Worm (Caenorhabditis elegans) whole organism, mixed stage, embryonic: ENCODE results near the gene tag-30.

Experiments
- bed-3 ChIP-seq: fragments of 200-800 bp; sonication (Bioruptor generic); optimal IDR thresholded peaks from 3 replicates; lab custom pipeline; 2018; ENCODE audit warnings: mild to moderate bottlenecking, missing genetic modification characterization, moderate library complexity, missing compliant biosample characterization
- drap-1 ChIP-seq: fragments of 200-800 bp; sonication (Bioruptor generic); optimal IDR thresholded peaks from 3 replicates; lab custom pipeline; 2018; ENCODE audit warnings: mild to moderate bottlenecking, missing genetic modification characterization, missing compliant biosample characterization
- ham-2 ChIP-seq: fragments of 200-800 bp; sonication (Bioruptor generic); optimal IDR thresholded peaks from 2 replicates; lab custom pipeline; 2018; ENCODE audit warnings: mild to moderate bottlenecking, missing genetic modification characterization, missing compliant biosample characterization
- nhr-237 ChIP-seq: fragments of 150-350 bp; optimal IDR thresholded peaks from 2 replicates; lab custom pipeline; 2014; ENCODE audit warnings: missing biosample characterization, missing genetic modification characterization
- nhr-28 ChIP-seq: fragments of 150-350 bp; optimal IDR thresholded peaks from 2 replicates; lab custom pipeline; 2014; ENCODE audit warnings: missing biosample characterization, missing genetic modification characterization
- pha-4 ChIP-seq: fragments of 150-350 bp; optimal IDR thresholded peaks from 2 replicates; lab custom pipeline; 2018; ENCODE audit warnings: missing biosample characterization, missing genetic modification reagents, missing genetic modification characterization

tag-30 gene

ce11 chrIV:11801078-11801477 lies 53.9 kb downstream of the tag-30 start, which contains the start of gene dyf-18:
Gene dyf-18 (minus strand): TSS chrIV:11801178.
- TF ChIP-seq ham-2 (GFP tag; lab: Kevin White, UChicago), result no peak
- TF ChIP-seq bed-3 (GFP tag; lab: Kevin White, UChicago), result no peak
- TF ChIP-seq nhr-237 (tag; lab: Kevin White, UChicago), result no peak
- TF ChIP-seq nhr-28 (tag; lab: Kevin White, UChicago), result no peak
- no peak for TF ChIP-seq drap-1 (GFP tag; lab: Kevin White, UChicago)
- no peak for TF ChIP-seq pha-4 (tag; lab: Kevin White, UChicago)
